Fruit fly (Drosophila melanogaster) whole organism, embryonic: ENCODE measurements around the gene CG16978.

Source experiments
- B-H1 ChIP-seq: fragments of 200-800 bp; sonication (Bioruptor generic); IDR thresholded peaks from 3 replicates; pipeline ENCODE4 v1.3.6; 2022; ENCODE audit warnings: missing biosample characterization, missing genetic modification characterization
- Bdp1 ChIP-seq: fragments of 200-800 bp; sonication (Bioruptor generic); optimal IDR thresholded peaks from 3 replicates; lab custom pipeline; 2016; ENCODE audit warnings: missing biosample characterization, missing genetic modification characterization
- CG10431 ChIP-seq: fragments of 200-800 bp; sonication (Bioruptor generic); optimal IDR thresholded peaks from 3 replicates; lab custom pipeline; 2018; ENCODE audit warnings: missing biosample characterization, mild to moderate bottlenecking, missing genetic modification characterization
- CG10565 ChIP-seq: fragments of 200-800 bp; sonication (Bioruptor generic); optimal IDR thresholded peaks from 3 replicates; lab custom pipeline; 2016; ENCODE audit warnings: missing biosample characterization, mild to moderate bottlenecking, missing genetic modification characterization
- CG11093 ChIP-seq: fragments of 200-800 bp; sonication (Bioruptor generic); IDR thresholded peaks from 3 replicates; pipeline ENCODE4 v1.3.6; 2022; ENCODE audit warnings: missing biosample characterization, missing genetic modification characterization
- CG12155 ChIP-seq: fragments of 200-800 bp; sonication (Bioruptor generic); optimal IDR thresholded peaks from 3 replicates; lab custom pipeline; 2016; ENCODE audit warnings: missing biosample characterization, missing genetic modification characterization
- CG12744 ChIP-seq: fragments of 200-800 bp; sonication (Bioruptor generic); optimal IDR thresholded peaks from 2 replicates; lab custom pipeline; 2016; ENCODE audit warnings: missing biosample characterization, missing genetic modification characterization
- CG15011 ChIP-seq: fragments of 200-800 bp; sonication (Bioruptor generic); optimal IDR thresholded peaks from 3 replicates; lab custom pipeline; 2018; ENCODE audit warnings: missing biosample characterization, mild to moderate bottlenecking, missing genetic modification characterization
- CG1603 ChIP-seq: fragments of 200-800 bp; sonication (Bioruptor generic); optimal IDR thresholded peaks from 2 replicates; lab custom pipeline; 2019; ENCODE audit warnings: missing biosample characterization, mild to moderate bottlenecking, missing genetic modification characterization, moderate library complexity
- CG16813 ChIP-seq: fragments of 200-800 bp; sonication (Bioruptor generic); IDR thresholded peaks from 3 replicates; pipeline ENCODE4 v1.3.6; 2022; ENCODE audit warnings: missing biosample characterization, missing genetic modification characterization; ENCODE audit not compliant: partially characterized antibody
- CG17385 ChIP-seq: fragments of 200-800 bp; sonication (Bioruptor generic); optimal IDR thresholded peaks from 3 replicates; lab custom pipeline; 2018; ENCODE audit warnings: missing biosample characterization, mild to moderate bottlenecking, missing genetic modification characterization
- CG1792 ChIP-seq: fragments of 200-800 bp; sonication (Bioruptor generic); optimal IDR thresholded peaks from 2 replicates; lab custom pipeline; 2016; ENCODE audit warnings: missing biosample characterization, missing genetic modification characterization
- CG18476 ChIP-seq: fragments of 200-800 bp; sonication (Bioruptor generic); optimal IDR thresholded peaks from 2 replicates; lab custom pipeline; 2016; ENCODE audit warnings: missing biosample characterization, mild to moderate bottlenecking, missing genetic modification characterization
- CG2875 ChIP-seq: fragments of 200-800 bp; sonication (Bioruptor generic); optimal IDR thresholded peaks from 2 replicates; lab custom pipeline; 2017; ENCODE audit warnings: missing biosample characterization, mild to moderate bottlenecking, missing genetic modification characterization, missing genetic modification reagents
- CG30431 ChIP-seq: fragments of 200-800 bp; sonication (Bioruptor generic); optimal IDR thresholded peaks from 2 replicates; lab custom pipeline; 2017; ENCODE audit warnings: missing biosample characterization, missing genetic modification characterization
- CG31388 ChIP-seq: fragments of 200-800 bp; sonication (Bioruptor generic); optimal IDR thresholded peaks from 2 replicates; lab custom pipeline; 2016; ENCODE audit warnings: missing biosample characterization, missing genetic modification characterization
- CG31441 ChIP-seq: fragments of 200-800 bp; sonication (Bioruptor generic); IDR thresholded peaks from 2 replicates; pipeline ENCODE4 v1.3.6; 2022; ENCODE audit warnings: missing biosample characterization, missing genetic modification characterization
- CG3995 ChIP-seq: fragments of 200-800 bp; sonication (Bioruptor generic); optimal IDR thresholded peaks from 3 replicates; lab custom pipeline; 2016; ENCODE audit warnings: missing biosample characterization, missing genetic modification characterization
- CG4360 ChIP-seq: fragments of 200-800 bp; sonication (Bioruptor generic); IDR thresholded peaks from 2 replicates; pipeline ENCODE4 v1.3.6; 2022; ENCODE audit warnings: missing biosample characterization, missing genetic modification characterization
- CG4707 ChIP-seq: fragments of 200-800 bp; sonication (Bioruptor generic); optimal IDR thresholded peaks from 2 replicates; lab custom pipeline; 2018; ENCODE audit warnings: missing biosample characterization, mild to moderate bottlenecking, missing genetic modification characterization, moderate library complexity
- CG7271 ChIP-seq: fragments of 200-800 bp; sonication (Bioruptor generic); optimal IDR thresholded peaks from 2 replicates; lab custom pipeline; 2018; ENCODE audit warnings: missing biosample characterization, mild to moderate bottlenecking, missing genetic modification characterization, moderate library complexity
- CG8281 ChIP-seq: fragments of 200-800 bp; sonication (Bioruptor generic); optimal IDR thresholded peaks from 2 replicates; lab custom pipeline; 2018; ENCODE audit warnings: missing biosample characterization, mild to moderate bottlenecking, missing genetic modification characterization, moderate library complexity
- CG8478 ChIP-seq: fragments of >200 bp; optimal IDR thresholded peaks from 2 replicates; lab custom pipeline; 2018
- CG9727 ChIP-seq: fragments of 200-800 bp; sonication (Bioruptor generic); optimal IDR thresholded peaks from 3 replicates; lab custom pipeline; 2017; ENCODE audit warnings: missing biosample characterization, mild to moderate bottlenecking, missing genetic modification characterization
- CTCF ChIP-seq: fragments of 200-800 bp; sonication (Bioruptor generic); optimal IDR thresholded peaks from 2 replicates; lab custom pipeline; 2017; ENCODE audit warnings: missing biosample characterization, mild to moderate bottlenecking, missing genetic modification characterization, moderate library complexity
- CrebB ChIP-seq: fragments of 200-800 bp; sonication (Bioruptor generic); optimal IDR thresholded peaks from 3 replicates; lab custom pipeline; 2018; ENCODE audit warnings: missing biosample characterization, mild to moderate bottlenecking, missing genetic modification characterization
- Deaf1 ChIP-seq: fragments of 200-800 bp; optimal IDR thresholded peaks from 3 replicates; lab custom pipeline; 2019; ENCODE audit warnings: missing biosample characterization, mild to moderate bottlenecking, missing genetic modification characterization, moderate library complexity
- Dip3 ChIP-seq: fragments of 200-800 bp; sonication (Bioruptor generic); optimal IDR thresholded peaks from 3 replicates; lab custom pipeline; 2016; ENCODE audit warnings: missing biosample characterization, missing genetic modification characterization
- Ets97D ChIP-seq: fragments of 200-800 bp; sonication (Bioruptor generic); optimal IDR thresholded peaks from 3 replicates; lab custom pipeline; 2016; ENCODE audit warnings: missing biosample characterization, missing genetic modification characterization
- Gsc ChIP-seq: fragments of 200-800 bp; sonication (Bioruptor generic); IDR thresholded peaks from 2 replicates; pipeline ENCODE4 v1.3.6; 2022; ENCODE audit warnings: missing biosample characterization, missing genetic modification characterization
- H2.0 ChIP-seq: fragments of 200-800 bp; sonication (Bioruptor generic); IDR thresholded peaks from 2 replicates; pipeline ENCODE4 v1.3.6; 2022; ENCODE audit warnings: missing biosample characterization, missing genetic modification characterization
- NK7.1 ChIP-seq: fragments of 200-800 bp; sonication (Bioruptor generic); optimal IDR thresholded peaks from 3 replicates; lab custom pipeline; 2016; ENCODE audit warnings: missing biosample characterization, missing genetic modification characterization
- Spps ChIP-seq: fragments of 200-800 bp; sonication (Bioruptor generic); optimal IDR thresholded peaks from 2 replicates; lab custom pipeline; 2018; ENCODE audit warnings: missing biosample characterization, mild to moderate bottlenecking, missing genetic modification characterization
- al ChIP-seq: fragments of 200-800 bp; sonication (Bioruptor generic); IDR thresholded peaks from 2 replicates; pipeline ENCODE4 v1.3.6; 2022; ENCODE audit warnings: missing biosample characterization, missing genetic modification characterization
- bigmax ChIP-seq: fragments of 200-800 bp; sonication (Bioruptor generic); optimal IDR thresholded peaks from 2 replicates; lab custom pipeline; 2018; ENCODE audit warnings: missing biosample characterization, mild to moderate bottlenecking, missing genetic modification characterization
- chn ChIP-seq: fragments of 200-800 bp; sonication (Bioruptor generic); optimal IDR thresholded peaks from 2 replicates; lab custom pipeline; 2016; ENCODE audit warnings: missing biosample characterization, missing genetic modification characterization
- corto ChIP-seq: fragments of 200-800 bp; sonication (Bioruptor generic); optimal IDR thresholded peaks from 2 replicates; lab custom pipeline; 2016; ENCODE audit warnings: missing biosample characterization, mild to moderate bottlenecking, missing genetic modification characterization, moderate library complexity
- disco-r ChIP-seq: fragments of 200-800 bp; sonication (Bioruptor generic); optimal IDR thresholded peaks from 2 replicates; lab custom pipeline; 2016; ENCODE audit warnings: missing biosample characterization, missing genetic modification characterization
- dmrt99B ChIP-seq: fragments of 200-800 bp; sonication (Bioruptor generic); optimal IDR thresholded peaks from 2 replicates; lab custom pipeline; 2018; ENCODE audit warnings: missing biosample characterization, mild to moderate bottlenecking, missing genetic modification characterization, moderate library complexity
- emc ChIP-seq: fragments of 200-800 bp; sonication (Bioruptor generic); optimal IDR thresholded peaks from 2 replicates; lab custom pipeline; 2016; ENCODE audit warnings: missing biosample characterization, missing genetic modification characterization
- fd64A ChIP-seq: fragments of 200-800 bp; sonication (Bioruptor generic); optimal IDR thresholded peaks from 3 replicates; lab custom pipeline; 2018; ENCODE audit warnings: missing biosample characterization, mild to moderate bottlenecking, missing genetic modification characterization
- ftz-f1 ChIP-seq: fragments of 200-800 bp; sonication (Bioruptor generic); optimal IDR thresholded peaks from 2 replicates; lab custom pipeline; 2016; ENCODE audit warnings: missing biosample characterization, missing genetic modification characterization
- grn ChIP-seq: fragments of 200-800 bp; sonication (Bioruptor generic); optimal IDR thresholded peaks from 3 replicates; lab custom pipeline; 2017; ENCODE audit warnings: missing biosample characterization, missing genetic modification characterization
- gt ChIP-seq: fragments of 200-800 bp; sonication (Bioruptor generic); IDR thresholded peaks from 2 replicates; pipeline ENCODE4 v1.3.6; 2022; ENCODE audit warnings: missing biosample characterization, missing genetic modification characterization
- hbn ChIP-seq: fragments of 200-800 bp; sonication (Bioruptor generic); IDR thresholded peaks from 2 replicates; pipeline ENCODE4 v1.3.6; 2022; ENCODE audit warnings: missing biosample characterization, missing genetic modification characterization; ENCODE audit not compliant: partially characterized antibody
- nau ChIP-seq: fragments of 200-800 bp; sonication (Bioruptor generic); optimal IDR thresholded peaks from 3 replicates; lab custom pipeline; 2017; ENCODE audit warnings: missing biosample characterization, mild to moderate bottlenecking, missing genetic modification characterization, missing genetic modification reagents
- org-1 ChIP-seq: fragments of 200-800 bp; sonication (Bioruptor generic); optimal IDR thresholded peaks from 2 replicates; lab custom pipeline; 2017; ENCODE audit warnings: missing biosample characterization, missing genetic modification characterization
- p53 ChIP-seq: fragments of 200-800 bp; sonication (Bioruptor generic); optimal IDR thresholded peaks from 2 replicates; lab custom pipeline; 2016; ENCODE audit warnings: missing biosample characterization, missing genetic modification characterization
- pan ChIP-seq, 4 experiments: fragments of >200 bp in 3 of 4; fragments of 200-800 bp in 1 of 4; sonication (Bioruptor generic) in 1 of 4; optimal IDR thresholded peaks in 3 of 4; IDR thresholded peaks in 1 of 4; 2 replicates each; pipeline versions ENCODE4 v1.3.6 to Lab custom; 2017 to 2022; ENCODE audit warnings: missing biosample characterization in 2 of 4, missing genetic modification characterization in 2 of 4, mixed read lengths in 1 of 4
- salm ChIP-seq: fragments of 200-800 bp; sonication (Bioruptor generic); optimal IDR thresholded peaks from 2 replicates; lab custom pipeline; 2018; ENCODE audit warnings: missing biosample characterization, mild to moderate bottlenecking, missing genetic modification characterization
- sens ChIP-seq: fragments of 200-800 bp; sonication (Bioruptor generic); peaks from one replicate; lab custom pipeline; 2016; ENCODE audit warnings: missing biosample characterization, missing genetic modification characterization

Gene CG16978

dm6 chr2L:13176701-13177249 is 33.4 kb upstream of the CG16978 start, which contains the start of the genes Sfmbt and CG5439 (continued):
- TF ChIP-seq CG31441 (GFP tag; lab: Robert Waterston, UW) (peak; percentile 100), gt (GFP tag; lab: Robert Waterston, UW) (peak; percentile 15; the same call in 1 of the 2 replicates), dmrt99B (no peak), Deaf1 (tag; lab: Kevin White, UChicago) (no peak), CG4707 (no peak), CG2875 (GFP tag; lab: Kevin White, UChicago) (no peak), CG17385 (GFP tag; lab: Kevin White, UChicago) (no peak), org-1 (GFP tag; lab: Kevin White, UChicago) (no peak), CG9727 (GFP tag; lab: Kevin White, UChicago) (peak; percentile 79), Ets97D (GFP tag; lab: Kevin White, UChicago) (peak; percentile 81), CG1603 (no peak), H2.0 (GFP tag; lab: Robert Waterston, UW) (peak; percentile 38), CrebB (no peak), NK7.1 (GFP tag; lab: Kevin White, UChicago) (peak; percentile 52), nau (GFP tag; lab: Kevin White, UChicago) (no peak), salm (tag; lab: Kevin White, UChicago) (peak; percentile 5), sens (GFP tag; lab: Kevin White, UChicago) (peak; percentile 97), CG7271 (tag; lab: Kevin White, UChicago) (no peak), CG4360 (no peak), Bdp1 (GFP tag; lab: Kevin White, UChicago) (peak; percentile 67), CG31388 (GFP tag; lab: Kevin White, UChicago) (peak; percentile 52), CG8281 (no peak), chn (GFP tag; lab: Kevin White, UChicago) (peak; percentile 71), CG3995 (GFP tag; lab: Kevin White, UChicago) (peak; percentile 100), CG11093 (peak; percentile 43; the same call in 1 of the 3 replicates), grn (GFP tag; lab: Kevin White, UChicago) (no peak), disco-r (GFP tag; lab: Kevin White, UChicago) (peak; percentile 21), p53 (GFP tag; lab: Kevin White, UChicago) (peak; percentile 65), pan (optimal IDR thresholded peaks at IDR 0.05; lab: Kevin White, UChicago) (no peak), pan (GFP tag; optimal IDR thresholded peaks at IDR 0.05 in 1 of 2, IDR thresholded peaks at IDR 0.05 in 1 of 2) (peak in 1 of 2 experiments; percentile 15), CG12744 (GFP tag; lab: Kevin White, UChicago) (peak; percentile 50), Gsc (GFP tag; lab: Robert Waterston, UW) (peak; percentile 42; the same call in 1 of the 2 replicates), bigmax (GFP tag; lab: Kevin White, UChicago) (no peak), CG15011 (no peak), CG1792 (GFP tag; lab: Kevin White, UChicago) (peak; percentile 31), B-H1 (GFP tag; lab: Robert Waterston, UW) (peak; percentile 32; the same call in 2 of the 3 replicates), CG10565 (GFP tag; lab: Kevin White, UChicago) (no peak), ftz-f1 (GFP tag; lab: Kevin White, UChicago) (no peak), CG10431 (GFP tag; lab: Kevin White, UChicago) (no peak), hbn (GFP tag; lab: Robert Waterston, UW) (no peak), CG30431 (peak; percentile 58), Spps (peak; percentile 22), al (GFP tag; lab: Robert Waterston, UW) (peak; percentile 71), corto (peak; percentile 29), emc (GFP tag; lab: Kevin White, UChicago) (peak; percentile 62), CTCF (GFP tag; lab: Kevin White, UChicago) (peak; percentile 10), Dip3 (GFP tag; lab: Kevin White, UChicago) (peak; percentile 75), CG8478 (lab: Kevin White, UChicago) (no peak), CG18476 (GFP tag; lab: Kevin White, UChicago) (peak; percentile 76), CG16813 (GFP tag; lab: Robert Waterston, UW) (peak; percentile 53; the same call in 2 of the 3 replicates), CG12155 (GFP tag; lab: Kevin White, UChicago) (peak; percentile 81), fd64A (GFP tag; lab: Kevin White, UChicago) (no peak)
